Worm (Caenorhabditis elegans): ENCODE results near the gene pqn-13.
A peak's percentile ranks its signal among the peaks of the same experiment; 100 is the strongest.

Gene pqn-13

DNA sequence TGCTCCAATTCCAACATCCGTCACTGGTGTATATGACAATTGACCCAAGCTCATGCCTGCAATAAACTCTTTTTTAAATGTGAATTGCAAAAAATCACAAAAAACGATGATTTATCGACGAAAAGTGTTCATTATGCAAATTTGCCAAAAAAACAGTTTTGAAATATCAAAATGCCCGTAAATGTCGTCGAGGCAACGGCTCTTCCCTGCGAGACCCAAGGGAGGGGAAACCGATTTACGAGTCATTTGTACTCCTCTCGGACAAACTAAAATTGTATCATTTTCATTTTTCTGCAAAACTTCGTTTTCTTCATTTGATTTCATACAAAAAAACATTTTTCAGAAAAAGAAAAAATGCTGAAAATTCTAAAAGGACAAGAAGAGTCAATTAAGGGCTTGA lies 8.6 kb upstream of the pqn-13 start, which contains the start of the genes hmgs-1 and F25B4.4 (continued):
- TF ChIP-seq lsl-1 (GFP tag; optimal IDR thresholded peaks at IDR 0.05) (peak; percentile 65), unc-130 (GFP tag; optimal IDR thresholded peaks at IDR 0.05) (peak; percentile 30), hmg-1.2 (GFP tag; IDR thresholded peaks at IDR 0.05) (peak; percentile 55), ceh-79 (tag; optimal IDR thresholded peaks at IDR 0.05) (no peak), nfya-2 (GFP tag; IDR thresholded peaks at IDR 0.05) (no peak), repo-1 (tag; optimal IDR thresholded peaks at IDR 0.05) (no peak), egrh-3 (GFP tag; IDR thresholded peaks at IDR 0.05) (peak; percentile 42), F55B11.4 (tag; optimal IDR thresholded peaks at IDR 0.05; ENCODE audit: borderline replicate concordance, insufficient read depth) (no peak), madf-3 (GFP tag; IDR thresholded peaks at IDR 0.05) (0 out of 2 replicates have a peak, but pooled peaks have one; percentile 30), nfyb-1 (GFP tag; IDR thresholded peaks at IDR 0.05) (peak; percentile 84), fkh-3 (tag; optimal IDR thresholded peaks at IDR 0.05) (no peak), ccch-3 (GFP tag; optimal IDR thresholded peaks at IDR 0.05) (no peak), snpc-4 (GFP tag; optimal IDR thresholded peaks at IDR 0.05) (peak; percentile 48), snpc-4 (tag; optimal IDR thresholded peaks at IDR 0.05) (peak; percentile 15 to 69 (median 47)), F52B5.7 (tag; optimal IDR thresholded peaks at IDR 0.05) (no peak), ztf-26 (tag; optimal IDR thresholded peaks at IDR 0.05) (no peak), lin-40 (tag; optimal IDR thresholded peaks at IDR 0.05) (peak; percentile 84), atf-7 (tag; optimal IDR thresholded peaks at IDR 0.05) (no peak), ets-4 (GFP tag; optimal IDR thresholded peaks at IDR 0.05) (no peak), F23B12.7 (tag; optimal IDR thresholded peaks at IDR 0.05; ENCODE audit: insufficient read depth) (peak; percentile 83), somi-1 (GFP tag; optimal IDR thresholded peaks at IDR 0.05) (no peak), pbrm-1 (GFP tag; IDR thresholded peaks at IDR 0.05) (peak; percentile 83), snpc-3.4 (tag; optimal IDR thresholded peaks at IDR 0.05) (peak; percentile 51), F57A8.1 (GFP tag; optimal IDR thresholded peaks at IDR 0.05) (no peak), Y67H2A.10 (GFP tag; conservative IDR thresholded peaks at IDR 0.05) (no peak), ceh-100 (GFP tag; IDR thresholded peaks at IDR 0.05) (0 out of 2 replicates have a peak, but pooled peaks have one; percentile 21), gei-17 (GFP tag; optimal IDR thresholded peaks at IDR 0.05) (peak; percentile 23), hlh-26 (GFP tag; conservative IDR thresholded peaks at IDR 0.05) (no peak), attf-3 (GFP tag; conservative IDR thresholded peaks at IDR 0.05) (peak; percentile 64; the same call in 1 of the 2 replicates), nfya-1 (tag; optimal IDR thresholded peaks at IDR 0.05; ENCODE audit: borderline replicate concordance, insufficient read depth) (no peak), akir-1 (GFP tag; optimal IDR thresholded peaks at IDR 0.05) (no peak), hlh-12 (tag; optimal IDR thresholded peaks at IDR 0.05) (no peak), mxl-1 (tag; optimal IDR thresholded peaks at IDR 0.05) (no peak), Y53G8AR.9 (GFP tag; conservative IDR thresholded peaks at IDR 0.05) (peak; percentile 56; the same call in 1 of the 2 replicates), K12H6.12 (tag; optimal IDR thresholded peaks at IDR 0.05) (peak; percentile 88), ztf-18 (tag; optimal IDR thresholded peaks at IDR 0.05) (peak; percentile 38), T26A5.8 (tag; optimal IDR thresholded peaks at IDR 0.05) (no peak), C17E4.6 (GFP tag; IDR thresholded peaks at IDR 0.05) (no peak), F10E7.11 (tag; optimal IDR thresholded peaks at IDR 0.05) (no peak), ztf-3 (GFP tag; optimal IDR thresholded peaks at IDR 0.05) (no peak), D2030.7 (GFP tag; IDR thresholded peaks at IDR 0.05) (peak; percentile 68), ztf-28 (GFP tag; IDR thresholded peaks at IDR 0.05) (0 out of 2 replicates have a peak, but pooled peaks have one; percentile 54), him-1 (tag; optimal IDR thresholded peaks at IDR 0.05) (peak; percentile 22), nhr-90 (tag; optimal IDR thresholded peaks at IDR 0.05) (no peak), ztf-25 (GFP tag; IDR thresholded peaks at IDR 0.05) (no peak), sptf-2 (GFP tag; optimal IDR thresholded peaks at IDR 0.05) (no peak), xnd-1 (tag; optimal IDR thresholded peaks at IDR 0.05) (peak; percentile 37)

All from whole organism, young adult.